Fruit fly (Drosophila melanogaster) whole organism, embryonic: ENCODE results near the gene CG42404.

Experiments used
- B-H1 ChIP-seq: fragments of 200-800 bp; sonication (Bioruptor generic); IDR thresholded peaks from 3 replicates; pipeline ENCODE4 v1.3.6; 2022; ENCODE audit warnings: missing biosample characterization, missing genetic modification characterization
- Bteb2 ChIP-seq: fragments of 200-800 bp; sonication (Bioruptor generic); optimal IDR thresholded peaks from 2 replicates; lab custom pipeline; 2016; ENCODE audit warnings: missing biosample characterization, missing genetic modification characterization
- CG10147 ChIP-seq: fragments of 200-800 bp; sonication (Bioruptor generic); optimal IDR thresholded peaks from 2 replicates; lab custom pipeline; 2019; ENCODE audit warnings: missing biosample characterization, mild to moderate bottlenecking, missing genetic modification characterization, moderate library complexity
- CG11247 ChIP-seq: fragments of 200-800 bp; sonication (Bioruptor generic); IDR thresholded peaks from 2 replicates; pipeline ENCODE4 v1.3.6; 2022; ENCODE audit warnings: missing biosample characterization, missing genetic modification characterization
- CG13287 ChIP-seq: fragments of 200-800 bp; sonication (Bioruptor generic); IDR thresholded peaks from 2 replicates; pipeline ENCODE4 v1.3.6; 2022; ENCODE audit warnings: missing biosample characterization, missing genetic modification characterization; ENCODE audit not compliant: partially characterized antibody
- CG14710 ChIP-seq: fragments of 200-800 bp; sonication (Bioruptor generic); optimal IDR thresholded peaks from 3 replicates; lab custom pipeline; 2019; ENCODE audit warnings: missing biosample characterization, mild to moderate bottlenecking, missing genetic modification characterization, moderate library complexity
- CG15011 ChIP-seq: fragments of 200-800 bp; sonication (Bioruptor generic); optimal IDR thresholded peaks from 3 replicates; lab custom pipeline; 2018; ENCODE audit warnings: missing biosample characterization, mild to moderate bottlenecking, missing genetic modification characterization
- CG15696 ChIP-seq: fragments of 200-800 bp; sonication (Bioruptor generic); optimal IDR thresholded peaks from 2 replicates; lab custom pipeline; 2019; ENCODE audit warnings: missing biosample characterization, mild to moderate bottlenecking, missing genetic modification characterization, moderate library complexity
- CG1602 ChIP-seq: fragments of 200-800 bp; sonication (Bioruptor generic); optimal IDR thresholded peaks from 3 replicates; lab custom pipeline; 2016; ENCODE audit warnings: missing biosample characterization, missing genetic modification characterization
- CG1647 ChIP-seq: fragments of 200-800 bp; sonication (Bioruptor generic); optimal IDR thresholded peaks from 3 replicates; lab custom pipeline; 2016; ENCODE audit warnings: missing biosample characterization, missing genetic modification characterization
- CG17385 ChIP-seq: fragments of 200-800 bp; sonication (Bioruptor generic); optimal IDR thresholded peaks from 3 replicates; lab custom pipeline; 2018; ENCODE audit warnings: missing biosample characterization, mild to moderate bottlenecking, missing genetic modification characterization
- CG17612 ChIP-seq: fragments of 200-800 bp; sonication (Bioruptor generic); IDR thresholded peaks from 2 replicates; pipeline ENCODE4 v1.3.6; 2022; ENCODE audit warnings: missing biosample characterization, missing genetic modification characterization
- CG2116 ChIP-seq: fragments of 200-800 bp; sonication (Bioruptor generic); optimal IDR thresholded peaks from 3 replicates; lab custom pipeline; 2018; ENCODE audit warnings: missing biosample characterization, mild to moderate bottlenecking, missing genetic modification characterization
- CG30020 ChIP-seq: fragments of 200-800 bp; optimal IDR thresholded peaks from 2 replicates; lab custom pipeline; 2019; ENCODE audit warnings: missing biosample characterization, mild to moderate bottlenecking, missing genetic modification characterization, moderate library complexity
- CG30431 ChIP-seq: fragments of 200-800 bp; sonication (Bioruptor generic); optimal IDR thresholded peaks from 2 replicates; lab custom pipeline; 2017; ENCODE audit warnings: missing biosample characterization, missing genetic modification characterization
- CG32772 ChIP-seq: fragments of 200-800 bp; sonication (Bioruptor generic); IDR thresholded peaks from 2 replicates; pipeline ENCODE4 v1.3.6; 2022; ENCODE audit warnings: missing biosample characterization, missing genetic modification characterization
- CG3726 ChIP-seq: fragments of 200-800 bp; sonication (Bioruptor generic); IDR thresholded peaks from 3 replicates; pipeline ENCODE4, ENCODE4 v1.3.6; 2022; ENCODE audit warnings: missing biosample characterization, missing genetic modification characterization
- CG3847 ChIP-seq: fragments of 200-800 bp; sonication (Bioruptor generic); IDR thresholded peaks from 2 replicates; pipeline ENCODE4 v1.3.6; 2022; ENCODE audit warnings: missing biosample characterization, missing genetic modification characterization
- CG4424 ChIP-seq: fragments of 200-800 bp; sonication (Bioruptor generic); optimal IDR thresholded peaks from 3 replicates; lab custom pipeline; 2016; ENCODE audit warnings: missing biosample characterization, missing genetic modification characterization
- CG5245 ChIP-seq: fragments of 200-800 bp; sonication (Bioruptor generic); optimal IDR thresholded peaks from 3 replicates; lab custom pipeline; 2016; ENCODE audit warnings: missing biosample characterization, missing genetic modification characterization
- CG6175 ChIP-seq: fragments of 200-800 bp; sonication (Bioruptor generic); IDR thresholded peaks from 3 replicates; pipeline ENCODE4 v1.3.6; 2022; ENCODE audit warnings: missing biosample characterization, missing genetic modification characterization
- CG7928 ChIP-seq: fragments of 200-800 bp; sonication (Bioruptor generic); optimal IDR thresholded peaks from 2 replicates; lab custom pipeline; 2017; ENCODE audit warnings: missing biosample characterization, mild to moderate bottlenecking, missing genetic modification characterization
- CG8359 ChIP-seq: fragments of 200-800 bp; sonication (Bioruptor generic); optimal IDR thresholded peaks from 2 replicates; lab custom pipeline; 2017; ENCODE audit warnings: missing biosample characterization, mild to moderate bottlenecking, missing genetic modification characterization, borderline replicate concordance
- CTCF ChIP-seq: fragments of 200-800 bp; sonication (Bioruptor generic); optimal IDR thresholded peaks from 2 replicates; lab custom pipeline; 2017; ENCODE audit warnings: missing biosample characterization, mild to moderate bottlenecking, missing genetic modification characterization, moderate library complexity
- D ChIP-seq, 2 experiments: fragments of 200-800 bp in 1 of 2; fragments of >200 bp in 1 of 2; sonication (Bioruptor generic) in 1 of 2; optimal IDR thresholded peaks; 2 replicates in 1 of 2; 3 replicates in 1 of 2; lab custom pipeline; 2017; ENCODE audit warnings: mild to moderate bottlenecking in 1 of 2, missing biosample characterization in 1 of 2, missing genetic modification characterization in 1 of 2, missing genetic modification reagents in 1 of 2
- Doc2 ChIP-seq: fragments of 200-800 bp; sonication (Bioruptor generic); IDR thresholded peaks from 2 replicates; pipeline ENCODE4 v1.3.6; 2022; ENCODE audit warnings: missing biosample characterization, missing genetic modification characterization
- Dp ChIP-seq: fragments of 200-800 bp; sonication (Bioruptor generic); optimal IDR thresholded peaks from 2 replicates; lab custom pipeline; 2018; ENCODE audit warnings: missing biosample characterization, mild to moderate bottlenecking, missing genetic modification characterization, moderate library complexity
- Gsc ChIP-seq: fragments of 200-800 bp; sonication (Bioruptor generic); IDR thresholded peaks from 2 replicates; pipeline ENCODE4 v1.3.6; 2022; ENCODE audit warnings: missing biosample characterization, missing genetic modification characterization
- H15 ChIP-seq: fragments of 200-800 bp; sonication (Bioruptor generic); IDR thresholded peaks from 3 replicates; pipeline ENCODE4 v1.3.6; 2022; ENCODE audit warnings: missing biosample characterization, missing genetic modification characterization
- HLHmδ ChIP-seq: fragments of 200-800 bp; sonication (Bioruptor generic); optimal IDR thresholded peaks from 2 replicates; lab custom pipeline; 2018; ENCODE audit warnings: missing biosample characterization, mild to moderate bottlenecking, missing genetic modification characterization, moderate library complexity
- Hmr ChIP-seq: fragments of 200-800 bp; sonication (Bioruptor generic); optimal IDR thresholded peaks from 3 replicates; lab custom pipeline; 2017; ENCODE audit warnings: mild to moderate bottlenecking, missing biosample characterization, missing genetic modification reagents, missing genetic modification characterization
- Hmx ChIP-seq: fragments of 200-800 bp; sonication (Bioruptor generic); optimal IDR thresholded peaks from 2 replicates; lab custom pipeline; 2016; ENCODE audit warnings: missing biosample characterization, missing genetic modification characterization
- Hr3 ChIP-seq: fragments of 200-800 bp; sonication (Bioruptor generic); optimal IDR thresholded peaks from 3 replicates; lab custom pipeline; 2016; ENCODE audit warnings: missing biosample characterization, missing genetic modification characterization
- Kr ChIP-seq: fragments of 200-800 bp; sonication (Bioruptor generic); optimal IDR thresholded peaks from 2 replicates; lab custom pipeline; 2017; ENCODE audit warnings: missing biosample characterization, mild to moderate bottlenecking, missing genetic modification characterization
- Ravus ChIP-seq: fragments of 200-800 bp; sonication (Bioruptor generic); IDR thresholded peaks from 2 replicates; pipeline ENCODE4 v1.3.6; 2022; ENCODE audit warnings: missing biosample characterization, missing genetic modification characterization
- Sin3A ChIP-seq: fragments of >200 bp; optimal IDR thresholded peaks from 2 replicates; lab custom pipeline; 2018
- Vsx1 ChIP-seq: fragments of 200-800 bp; sonication (Bioruptor generic); optimal IDR thresholded peaks from 2 replicates; lab custom pipeline; 2017; ENCODE audit warnings: missing biosample characterization, mild to moderate bottlenecking, missing genetic modification characterization, missing genetic modification reagents
- Xbp1 ChIP-seq: fragments of 200-800 bp; sonication (Bioruptor generic); optimal IDR thresholded peaks from 3 replicates; lab custom pipeline; 2016; ENCODE audit warnings: missing biosample characterization, mild to moderate bottlenecking, missing genetic modification characterization
- bigmax ChIP-seq: fragments of 200-800 bp; sonication (Bioruptor generic); optimal IDR thresholded peaks from 2 replicates; lab custom pipeline; 2018; ENCODE audit warnings: missing biosample characterization, mild to moderate bottlenecking, missing genetic modification characterization
- br ChIP-seq: fragments of >200 bp; optimal IDR thresholded peaks from 2 replicates; lab custom pipeline; 2017
- crp ChIP-seq, 2 experiments: fragments of 200-800 bp; sonication (Bioruptor generic); optimal IDR thresholded peaks; 2 replicates in 1 of 2; 3 replicates in 1 of 2; lab custom pipeline; 2017; ENCODE audit warnings: missing biosample characterization in 2 of 2, missing genetic modification characterization in 2 of 2, mild to moderate bottlenecking in 1 of 2, moderate library complexity in 1 of 2
- eyg ChIP-seq: fragments of 200-800 bp; sonication (Bioruptor generic); optimal IDR thresholded peaks from 3 replicates; lab custom pipeline; 2016; ENCODE audit warnings: missing biosample characterization, missing genetic modification characterization
- ftz-f1 ChIP-seq: fragments of 200-800 bp; sonication (Bioruptor generic); optimal IDR thresholded peaks from 2 replicates; lab custom pipeline; 2016; ENCODE audit warnings: missing biosample characterization, missing genetic modification characterization
- fu2 ChIP-seq: fragments of 200-800 bp; sonication (Bioruptor generic); optimal IDR thresholded peaks from 2 replicates; lab custom pipeline; 2016; ENCODE audit warnings: missing biosample characterization, missing genetic modification characterization
- jing ChIP-seq: fragments of 200-800 bp; sonication (Bioruptor generic); optimal IDR thresholded peaks from 2 replicates; lab custom pipeline; 2018; ENCODE audit warnings: missing biosample characterization, mild to moderate bottlenecking, missing genetic modification characterization
- maf-S ChIP-seq: fragments of 200-800 bp; sonication (Bioruptor generic); optimal IDR thresholded peaks from 2 replicates; lab custom pipeline; 2016; ENCODE audit warnings: missing biosample characterization, missing genetic modification characterization
- mam ChIP-seq: fragments of 200-800 bp; sonication (Bioruptor generic); optimal IDR thresholded peaks from 3 replicates; lab custom pipeline; 2016; ENCODE audit warnings: missing biosample characterization, missing genetic modification characterization
- pzg ChIP-seq: fragments of 200-800 bp; sonication (Bioruptor generic); optimal IDR thresholded peaks from 3 replicates; lab custom pipeline; 2018; ENCODE audit warnings: missing biosample characterization, mild to moderate bottlenecking, missing genetic modification characterization, moderate library complexity
- sim ChIP-seq: fragments of 200-800 bp; sonication (Bioruptor generic); IDR thresholded peaks from 2 replicates; pipeline ENCODE4 v1.3.6; 2022; ENCODE audit warnings: missing biosample characterization, missing genetic modification characterization
- toy ChIP-seq: fragments of 200-800 bp; sonication (Bioruptor generic); IDR thresholded peaks from 2 replicates; pipeline ENCODE4 v1.3.6; 2022; ENCODE audit warnings: missing biosample characterization, missing genetic modification characterization
- wor ChIP-seq: fragments of 200-800 bp; sonication (Bioruptor generic); IDR thresholded peaks from 2 replicates; pipeline ENCODE4 v1.3.6; 2022; ENCODE audit warnings: missing biosample characterization, missing genetic modification characterization

Gene CG42404

dm6 chr3R:15229329-15229876 lies 20.5 kb upstream of the CG42404 start, which contains the start of the genes Art3 and mRpS10 (continued):
- TF ChIP-seq Hmx (peak; percentile 99), CG3726 (peak; percentile 100), Dp (GFP tag; lab: Kevin White, UChicago) (peak; percentile 68), CG14710 (tag; lab: Kevin White, UChicago) (peak; percentile 99), CG30431 (peak; percentile 100), HLHmδ (GFP tag; lab: Kevin White, UChicago) (no peak), CG5245 (peak; percentile 100), maf-S (GFP tag; lab: Kevin White, UChicago) (peak; percentile 100), Ravus (peak; percentile 99), ftz-f1 (GFP tag; lab: Kevin White, UChicago) (peak; percentile 94), br (lab: Kevin White, UChicago) (no peak), Gsc (GFP tag; lab: Robert Waterston, UW) (peak; percentile 99), D (optimal IDR thresholded peaks at IDR 0.05; lab: Kevin White, UChicago) (no peak), D (GFP tag; optimal IDR thresholded peaks at IDR 0.05; lab: Kevin White, UChicago) (peak; percentile 100), CG3847 (GFP tag; lab: Robert Waterston, UW) (peak; percentile 100), B-H1 (GFP tag; lab: Robert Waterston, UW) (peak; percentile 100), CG1647 (peak; percentile 100), CG8359 (GFP tag; lab: Kevin White, UChicago) (peak; percentile 97), toy (GFP tag; lab: Robert Waterston, UW) (peak; percentile 100), bigmax (GFP tag; lab: Kevin White, UChicago) (peak; percentile 83), CG32772 (GFP tag; lab: Robert Waterston, UW) (peak; percentile 100), CG13287 (GFP tag; lab: Robert Waterston, UW) (peak; percentile 45; the same call in 1 of the 2 replicates), CG15011 (GFP tag; lab: Kevin White, UChicago) (peak; percentile 100), crp (GFP tag; optimal IDR thresholded peaks at IDR 0.05; lab: Kevin White, UChicago) (peak; percentile 55 to 80), CG2116 (GFP tag; lab: Kevin White, UChicago) (peak; percentile 94), CG30020 (tag; lab: Kevin White, UChicago) (peak; percentile 95), CG7928 (GFP tag; lab: Kevin White, UChicago) (peak; percentile 89), Bteb2 (GFP tag; lab: Kevin White, UChicago) (peak; percentile 100), CG10147 (peak; percentile 100), CG17612 (GFP tag; lab: Robert Waterston, UW) (peak; percentile 100), eyg (GFP tag; lab: Kevin White, UChicago) (peak; percentile 100), fu2 (peak; percentile 100), pzg (GFP tag; lab: Kevin White, UChicago) (peak; percentile 76), wor (GFP tag; lab: Robert Waterston, UW) (peak; percentile 100), Doc2 (GFP tag; lab: Robert Waterston, UW) (peak; percentile 99), H15 (GFP tag; lab: Robert Waterston, UW) (peak; percentile 100), jing (GFP tag; lab: Kevin White, UChicago) (peak; percentile 100), Sin3A (lab: Kevin White, UChicago) (peak; percentile 20), CG1602 (peak; percentile 100), Xbp1 (GFP tag; lab: Kevin White, UChicago) (peak; percentile 100), sim (GFP tag; lab: Robert Waterston, UW) (peak; percentile 100), Hr3 (GFP tag; lab: Kevin White, UChicago) (peak; percentile 100), CG6175 (GFP tag; lab: Robert Waterston, UW) (peak; percentile 100), CG11247 (GFP tag; lab: Robert Waterston, UW) (peak; percentile 100), Vsx1 (GFP tag; lab: Kevin White, UChicago) (peak; percentile 99), CG4424 (GFP tag; lab: Kevin White, UChicago) (peak; percentile 100), CG17385 (GFP tag; lab: Kevin White, UChicago) (peak; percentile 100), mam (GFP tag; lab: Kevin White, UChicago) (peak; percentile 100), Kr (GFP tag; lab: Kevin White, UChicago) (peak; percentile 97), Hmr (GFP tag; lab: Kevin White, UChicago) (peak; percentile 100), CG15696 (tag; lab: Kevin White, UChicago) (peak; percentile 100), CTCF (GFP tag; lab: Kevin White, UChicago) (peak; percentile 82)
